Fruit fly (Drosophila melanogaster): Measurements from ENCODE around the gene CG13284.
A peak's percentile ranks its signal among the peaks of the same experiment; 100 is the strongest.

- TF ChIP-seq Taf1 (GFP tag; IDR thresholded peaks at IDR 0.05): no peak
- no peak for TF ChIP-seq CG6813 (GFP tag; optimal IDR thresholded peaks at IDR 0.05)
- no peak for TF ChIP-seq D19B (GFP tag; optimal IDR thresholded peaks at IDR 0.05)
- TF ChIP-seq chif (GFP tag; optimal IDR thresholded peaks at IDR 0.05): no peak
- TF ChIP-seq dimm (GFP tag; IDR thresholded peaks at IDR 0.05): no peak
- TF ChIP-seq CG11560 (tag; IDR thresholded peaks at IDR 0.05): no peak
- TF ChIP-seq Dfd (GFP tag; optimal IDR thresholded peaks at IDR 0.05): no peak
- peak; percentile 42 for TF ChIP-seq CG17359 (tag; optimal IDR thresholded peaks at IDR 0.05)
Observed at dm6 chr2L:16852318-16852932, 3.9 kb upstream of the CG13284 start, which contains the start of gene CG31810.
